Worm (Caenorhabditis elegans) whole organism, mixed stage, embryonic: ENCODE measurements around the gene dhs-18.

Experiments used
- M03D4.4 ChIP-seq: sonication (generic microtip); optimal IDR thresholded peaks from 2 replicates; lab custom pipeline; 2017; ENCODE audit warnings: mild to moderate bottlenecking, missing genetic modification characterization, missing compliant biosample characterization
- elt-3 ChIP-seq: fragments of 150-350 bp; optimal IDR thresholded peaks from 2 replicates; lab custom pipeline; 2014; ENCODE audit warnings: missing biosample characterization, missing genetic modification characterization
- lsy-2 ChIP-seq: fragments of 150-350 bp; optimal IDR thresholded peaks from 2 replicates; lab custom pipeline; 2014; ENCODE audit warnings: missing biosample characterization, missing genetic modification characterization
- mab-5 ChIP-seq: fragments of 150-350 bp; optimal IDR thresholded peaks from 2 replicates; lab custom pipeline; 2014; ENCODE audit warnings: missing biosample characterization, missing genetic modification characterization
- mep-1 ChIP-seq: fragments of 150-350 bp; optimal IDR thresholded peaks from 2 replicates; lab custom pipeline; 2017; ENCODE audit warnings: missing biosample characterization, missing genetic modification reagents, missing genetic modification characterization, inconsistent platforms
- nhr-2 ChIP-seq: fragments of 150-350 bp; optimal IDR thresholded peaks from 2 replicates; lab custom pipeline; 2014; ENCODE audit warnings: missing biosample characterization, missing genetic modification characterization
- nhr-237 ChIP-seq: fragments of 150-350 bp; optimal IDR thresholded peaks from 2 replicates; lab custom pipeline; 2014; ENCODE audit warnings: missing biosample characterization, missing genetic modification characterization
- nhr-28 ChIP-seq: fragments of 150-350 bp; optimal IDR thresholded peaks from 2 replicates; lab custom pipeline; 2014; ENCODE audit warnings: missing biosample characterization, missing genetic modification characterization
- nhr-76 ChIP-seq: sonication (generic microtip); optimal IDR thresholded peaks from 2 replicates; lab custom pipeline; 2017; ENCODE audit warnings: missing biosample characterization, missing genetic modification characterization
- pha-4 ChIP-seq: fragments of 150-350 bp; optimal IDR thresholded peaks from 2 replicates; lab custom pipeline; 2018; ENCODE audit warnings: missing biosample characterization, missing genetic modification reagents, missing genetic modification characterization
- unc-120 ChIP-seq: sonication (generic microtip); optimal IDR thresholded peaks from 2 replicates; lab custom pipeline; 2017; ENCODE audit warnings: missing genetic modification characterization, missing compliant biosample characterization; ENCODE audit not compliant: poor library complexity, severe bottlenecking
- unc-39 ChIP-seq: fragments of 150-350 bp; optimal IDR thresholded peaks from 2 replicates; lab custom pipeline; 2014; ENCODE audit warnings: missing biosample characterization, missing genetic modification characterization
- unc-62 ChIP-seq: fragments of 150-350 bp; optimal IDR thresholded peaks from 2 replicates; lab custom pipeline; 2014; ENCODE audit warnings: missing biosample characterization, missing genetic modification reagents, missing genetic modification characterization
- ztf-11 ChIP-seq: fragments of 150-350 bp; optimal IDR thresholded peaks from 2 replicates; lab custom pipeline; 2014; ENCODE audit warnings: missing biosample characterization, missing genetic modification characterization

DNA sequence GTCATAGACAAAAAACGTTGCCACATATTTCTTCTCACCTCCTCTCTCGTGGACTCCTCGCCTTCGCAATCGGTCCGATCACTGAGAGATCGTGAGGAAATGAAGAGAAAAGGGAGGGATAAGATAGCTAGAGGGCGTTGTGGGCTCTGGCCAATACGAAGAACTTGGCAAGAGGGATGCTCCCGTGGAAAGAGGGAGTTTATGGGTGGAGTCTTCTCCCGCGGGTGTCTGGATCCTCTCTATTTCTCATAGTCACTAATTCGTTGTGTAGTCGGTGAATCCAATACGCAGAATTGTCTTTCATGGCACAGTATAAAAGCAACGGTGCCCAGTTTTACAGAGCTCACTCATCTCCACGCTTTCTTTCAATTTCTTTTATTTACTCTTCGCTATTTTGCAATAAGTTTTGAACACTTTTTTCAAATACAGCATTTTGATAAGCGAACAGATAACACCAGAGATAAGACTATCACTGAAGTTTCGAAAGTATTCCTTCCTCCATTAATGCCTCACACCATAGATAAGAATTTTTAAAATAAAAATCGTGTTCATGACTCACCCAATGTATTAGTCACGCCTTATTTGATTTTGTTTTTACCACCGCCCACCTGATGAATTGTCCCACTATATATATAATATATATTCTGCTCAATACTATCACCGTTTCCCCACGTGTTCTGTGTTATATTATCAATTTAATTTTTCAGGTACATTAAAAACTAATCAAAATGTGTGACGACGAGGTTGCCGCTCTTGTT lies 33.9 kb upstream of the dhs-18 start, which contains the start of gene act-1:
- TF ChIP-seq ztf-11 (tag; lab: Kevin White, UChicago) (no peak), nhr-76 (tag; lab: Kevin White, UChicago) (no peak), unc-39 (no peak), nhr-237 (no peak), nhr-28 (tag; lab: Kevin White, UChicago) (no peak), elt-3 (no peak), nhr-2 (tag; lab: Kevin White, UChicago) (no peak), lsy-2 (tag; lab: Kevin White, UChicago) (no peak), unc-120 (tag; lab: Kevin White, UChicago) (peak; percentile 95), M03D4.4 (tag; lab: Kevin White, UChicago) (peak; percentile 43), unc-62 (peak; percentile 32), mep-1 (no peak), pha-4 (tag; lab: Kevin White, UChicago) (no peak), mab-5 (no peak)
